Worm (Caenorhabditis elegans) whole organism, late embryonic: ENCODE data around the gene cpg-8.

Experiments used
- F13H6.1 ChIP-seq: sonication (generic microtip); optimal IDR thresholded peaks from 2 replicates; lab custom pipeline; 2016; ENCODE audit warnings: missing genetic modification characterization, missing compliant biosample characterization
- T23F11.4 ChIP-seq: fragments of 200-800 bp; sonication (Bioruptor generic); optimal IDR thresholded peaks from 2 replicates; lab custom pipeline; 2018; ENCODE audit warnings: mild to moderate bottlenecking, missing genetic modification characterization, missing compliant biosample characterization
- Y22D7AL.16 ChIP-seq: sonication (generic microtip); optimal IDR thresholded peaks from 2 replicates; lab custom pipeline; 2016; ENCODE audit warnings: missing genetic modification characterization, missing compliant biosample characterization
- ama-1 ChIP-seq: fragments of 150-350 bp; optimal IDR thresholded peaks from 2 replicates; lab custom pipeline; 2014
- ceh-14 ChIP-seq: sonication (generic microtip); optimal IDR thresholded peaks from 2 replicates; lab custom pipeline; 2016; ENCODE audit warnings: missing genotype, missing genetic modification characterization, missing compliant biosample characterization
- ceh-18 ChIP-seq: sonication (generic microtip); optimal IDR thresholded peaks from 2 replicates; lab custom pipeline; 2016; ENCODE audit warnings: missing genetic modification characterization, missing compliant biosample characterization
- ceh-2 ChIP-seq: sonication (generic microtip); optimal IDR thresholded peaks from 2 replicates; lab custom pipeline; 2016; ENCODE audit warnings: missing genotype, missing genetic modification characterization, missing compliant biosample characterization
- ceh-22 ChIP-seq: sonication (generic microtip); optimal IDR thresholded peaks from 2 replicates; lab custom pipeline; 2017; ENCODE audit warnings: missing biosample characterization, missing genetic modification characterization
- ceh-30 ChIP-seq: fragments of 150-350 bp; optimal IDR thresholded peaks from 2 replicates; lab custom pipeline; 2014; ENCODE audit warnings: missing biosample characterization, missing genetic modification characterization
- ceh-45 ChIP-seq: fragments of 200-800 bp; sonication (Bioruptor generic); IDR thresholded peaks from 2 replicates; pipeline ENCODE4 v1.3.6; 2022; ENCODE audit warnings: missing genetic modification reagents, missing genetic modification characterization, missing compliant biosample characterization
- ceh-48 ChIP-seq: sonication (generic microtip); optimal IDR thresholded peaks from 2 replicates; lab custom pipeline; 2016; ENCODE audit warnings: missing genetic modification characterization, inconsistent platforms, missing compliant biosample characterization
- ceh-6 ChIP-seq: fragments of 200-800 bp; sonication (Bioruptor generic); optimal IDR thresholded peaks from 2 replicates; lab custom pipeline; 2018; ENCODE audit warnings: mild to moderate bottlenecking, missing genetic modification characterization, missing compliant biosample characterization
- che-1 ChIP-seq: sonication (generic microtip); optimal IDR thresholded peaks from 2 replicates; lab custom pipeline; 2016; ENCODE audit warnings: mild to moderate bottlenecking, missing genetic modification characterization, missing compliant biosample characterization
- dmd-4 ChIP-seq: sonication (generic microtip); optimal IDR thresholded peaks from 2 replicates; lab custom pipeline; 2016; ENCODE audit warnings: borderline replicate concordance, missing genetic modification characterization, missing compliant biosample characterization
- dve-1 ChIP-seq: sonication (generic microtip); optimal IDR thresholded peaks from 2 replicates; lab custom pipeline; 2017; ENCODE audit warnings: antibody characterized with exemption, mild to moderate bottlenecking, missing genetic modification characterization, missing compliant biosample characterization
- elt-2 ChIP-seq: sonication (generic microtip); optimal IDR thresholded peaks from 2 replicates; lab custom pipeline; 2016; ENCODE audit warnings: missing genetic modification reagents, missing genetic modification characterization, missing compliant biosample characterization
- elt-4 ChIP-seq: sonication (generic microtip); optimal IDR thresholded peaks from 2 replicates; lab custom pipeline; 2016; ENCODE audit warnings: missing genetic modification characterization, missing compliant biosample characterization
- ets-4 ChIP-seq: sonication (generic microtip); optimal IDR thresholded peaks from 2 replicates; lab custom pipeline; 2016; ENCODE audit warnings: missing genetic modification characterization, missing compliant biosample characterization
- eyg-1 ChIP-seq: sonication (generic microtip); optimal IDR thresholded peaks from 2 replicates; lab custom pipeline; 2016; ENCODE audit warnings: missing genotype, missing genetic modification characterization, missing compliant biosample characterization
- fkh-10 ChIP-seq: fragments of 150-350 bp; optimal IDR thresholded peaks from 2 replicates; lab custom pipeline; 2014; ENCODE audit warnings: missing biosample characterization, missing genetic modification reagents, missing genetic modification characterization
- fkh-6 ChIP-seq: sonication (generic microtip); optimal IDR thresholded peaks from 2 replicates; lab custom pipeline; 2016; ENCODE audit warnings: missing genetic modification characterization, missing compliant biosample characterization
- hlh-13 ChIP-seq: fragments of 200-800 bp; sonication (Bioruptor generic); optimal IDR thresholded peaks from 2 replicates; lab custom pipeline; 2018; ENCODE audit warnings: mild to moderate bottlenecking, missing genetic modification characterization, missing compliant biosample characterization
- lim-6 ChIP-seq: sonication (generic microtip); optimal IDR thresholded peaks from 2 replicates; lab custom pipeline; 2016; ENCODE audit warnings: missing genetic modification characterization, missing compliant biosample characterization
- lin-11 ChIP-seq: fragments of 200-800 bp; sonication (Bioruptor generic); optimal IDR thresholded peaks from 2 replicates; lab custom pipeline; 2018; ENCODE audit warnings: mild to moderate bottlenecking, missing genetic modification characterization, missing compliant biosample characterization
- madf-2 ChIP-seq: sonication (generic microtip); optimal IDR thresholded peaks from 2 replicates; lab custom pipeline; 2017; ENCODE audit warnings: missing genetic modification characterization, missing compliant biosample characterization
- mec-3 ChIP-seq: sonication (generic microtip); optimal IDR thresholded peaks from 2 replicates; lab custom pipeline; 2016; ENCODE audit warnings: borderline replicate concordance, missing genetic modification characterization, missing compliant biosample characterization
- nfya-1 ChIP-seq: sonication (generic microtip); optimal IDR thresholded peaks from 2 replicates; lab custom pipeline; 2017; ENCODE audit warnings: missing genetic modification characterization, mild to moderate bottlenecking, missing compliant biosample characterization, antibody characterized with exemption, moderate library complexity
- nhr-232 ChIP-seq: sonication (generic microtip); optimal IDR thresholded peaks from 2 replicates; lab custom pipeline; 2016; ENCODE audit warnings: missing genetic modification characterization, missing compliant biosample characterization
- odd-2 ChIP-seq: sonication (generic microtip); optimal IDR thresholded peaks from 2 replicates; lab custom pipeline; 2017; ENCODE audit warnings: antibody characterized with exemption, mild to moderate bottlenecking, missing genetic modification characterization, missing compliant biosample characterization
- pag-3 ChIP-seq: sonication (generic microtip); optimal IDR thresholded peaks from 2 replicates; lab custom pipeline; 2016; ENCODE audit warnings: missing compliant biosample characterization, missing genetic modification characterization, borderline replicate concordance
- pat-9 ChIP-seq: fragments of 200-800 bp; sonication (Bioruptor generic); optimal IDR thresholded peaks from 2 replicates; lab custom pipeline; 2018; ENCODE audit warnings: mild to moderate bottlenecking, missing genetic modification characterization, moderate library complexity, missing compliant biosample characterization
- pha-2 ChIP-seq: sonication (generic microtip); optimal IDR thresholded peaks from 2 replicates; lab custom pipeline; 2017; ENCODE audit warnings: mild to moderate bottlenecking, missing genetic modification characterization, missing compliant biosample characterization
- pha-4 ChIP-seq: fragments of 150-350 bp; optimal IDR thresholded peaks from 2 replicates; lab custom pipeline; 2018; ENCODE audit warnings: missing biosample characterization, missing genetic modification reagents, missing genetic modification characterization
- ref-2 ChIP-seq: sonication (generic microtip); optimal IDR thresholded peaks from 2 replicates; lab custom pipeline; 2016; ENCODE audit warnings: missing genetic modification characterization, missing compliant biosample characterization
- rnt-1 ChIP-seq: sonication (generic microtip); optimal IDR thresholded peaks from 2 replicates; lab custom pipeline; 2016; ENCODE audit warnings: missing genetic modification characterization, missing compliant biosample characterization
- tbx-7 ChIP-seq: sonication (generic microtip); optimal IDR thresholded peaks from 2 replicates; lab custom pipeline; 2016; ENCODE audit warnings: missing genotype, missing genetic modification characterization, missing compliant biosample characterization
- unc-55 ChIP-seq: sonication (generic microtip); optimal IDR thresholded peaks from 2 replicates; lab custom pipeline; 2017; ENCODE audit warnings: missing biosample characterization, missing genetic modification reagents, missing genetic modification characterization
- zip-5 ChIP-seq: sonication (generic microtip); optimal IDR thresholded peaks from 2 replicates; lab custom pipeline; 2016; ENCODE audit warnings: missing genetic modification characterization, missing compliant biosample characterization
- ztf-16 ChIP-seq: sonication (generic microtip); optimal IDR thresholded peaks from 2 replicates; lab custom pipeline; 2017; ENCODE audit warnings: missing genetic modification characterization, missing compliant biosample characterization

Gene cpg-8

DNA sequence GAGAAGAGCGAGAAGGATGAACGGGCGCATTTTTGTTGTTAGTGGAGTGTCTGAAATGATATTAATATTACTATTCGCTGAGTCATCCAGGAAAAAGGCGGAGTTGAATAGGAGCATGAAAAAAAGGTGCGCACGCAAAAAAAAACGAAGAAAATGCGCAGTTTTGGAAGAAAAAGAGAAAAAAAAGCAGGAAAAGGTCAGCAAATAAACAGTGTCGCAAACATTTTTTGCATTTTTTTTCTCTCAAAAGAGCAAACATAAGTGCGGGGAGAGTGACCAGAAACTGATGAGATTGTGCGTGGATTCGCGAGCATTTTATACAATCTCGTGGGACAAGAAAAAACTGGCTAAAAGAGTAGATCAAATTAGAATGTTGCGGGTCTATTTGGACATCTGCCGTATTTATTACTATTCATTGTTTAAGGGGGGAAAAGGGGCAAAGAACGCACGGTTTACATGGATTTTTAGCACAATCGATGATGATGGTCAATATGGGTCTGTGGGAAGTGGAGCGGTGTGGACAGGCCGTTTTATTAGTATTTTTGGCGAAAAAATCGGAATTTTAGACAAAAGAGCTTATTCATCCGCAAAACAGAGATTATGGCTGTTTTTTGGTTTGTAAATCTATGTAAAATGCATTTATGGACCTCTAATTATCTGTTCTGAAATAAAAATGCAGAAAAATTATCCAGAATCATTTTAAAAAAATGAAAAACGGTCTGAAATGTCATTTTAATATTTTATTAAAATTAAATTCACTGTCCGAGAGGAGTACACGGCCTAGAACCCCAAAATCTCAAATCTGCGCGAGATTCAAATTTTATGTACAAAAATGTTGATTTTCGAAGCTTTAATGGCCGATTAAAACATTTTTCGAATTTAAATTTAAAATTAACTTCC, at the start of gene cpg-8:
Gene cpg-8 (minus strand): TSS at position 51 of the 900 bp plus-strand sequence.
- TF ChIP-seq lim-6 (tag; lab: Kevin White, UChicago) (no peak), elt-2 (no peak), F13H6.1 (tag; lab: Kevin White, UChicago) (no peak), ref-2 (tag; lab: Kevin White, UChicago) (no peak), lin-11 (tag; lab: Kevin White, UChicago) (no peak), madf-2 (tag; lab: Kevin White, UChicago) (no peak), odd-2 (tag; lab: Kevin White, UChicago) (no peak), dve-1 (tag; lab: Kevin White, UChicago) (no peak), rnt-1 (tag; lab: Kevin White, UChicago) (no peak), zip-5 (tag; lab: Kevin White, UChicago) (no peak), ets-4 (tag; lab: Kevin White, UChicago) (no peak), fkh-10 (no peak), pat-9 (tag; lab: Kevin White, UChicago) (no peak), dmd-4 (tag; lab: Kevin White, UChicago) (no peak), nfya-1 (tag; lab: Kevin White, UChicago) (no peak), ceh-48 (tag; lab: Kevin White, UChicago) (no peak), pag-3 (tag; lab: Kevin White, UChicago) (no peak)

DNA sequence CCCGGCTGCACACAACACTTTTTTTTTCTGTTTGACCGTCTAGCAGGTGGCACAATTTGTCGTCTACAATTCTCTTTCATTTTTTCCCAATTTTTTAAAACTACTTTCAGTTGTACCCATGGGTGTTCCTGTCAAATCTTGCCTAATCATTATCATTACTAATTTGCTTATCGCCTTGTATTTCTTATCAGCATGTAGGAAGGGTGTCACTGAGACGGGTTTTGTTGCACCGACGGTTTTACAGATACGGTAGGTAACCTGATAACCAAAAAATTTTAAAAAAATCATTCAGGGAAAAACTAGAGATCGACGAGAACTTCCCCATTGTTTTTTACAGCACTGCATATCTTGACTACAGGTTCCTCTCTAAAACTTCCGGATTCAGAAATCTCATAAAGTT, 45.5 kb upstream of the cpg-8 start, which contains the start of gene F39G3.2:
Gene F39G3.2 (plus strand): TSS at position 105 of the 400 bp plus-strand sequence.
- TF ChIP-seq elt-2: peak; percentile 98
- TF ChIP-seq ama-1 (lab: Kevin White, UChicago): no peak

DNA sequence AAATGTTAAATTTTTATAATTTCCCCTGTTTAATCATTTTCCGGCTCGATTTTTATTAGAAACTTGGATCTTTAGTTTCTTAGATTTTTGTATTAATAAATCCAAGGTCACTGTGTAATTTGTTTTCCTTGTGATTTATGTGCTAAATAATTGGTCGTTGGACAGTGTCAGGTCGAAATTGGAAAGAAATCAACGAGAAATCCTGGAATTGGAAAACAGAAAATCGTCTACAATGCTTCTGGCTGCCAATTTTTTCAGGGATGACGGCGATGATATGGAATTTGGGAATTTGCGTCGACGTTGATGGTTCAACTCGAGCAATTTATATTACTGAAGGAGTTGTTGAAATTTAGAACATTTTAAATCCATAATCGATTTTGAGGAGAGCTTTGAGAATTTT, 42.4 kb upstream of the cpg-8 start:
- TF ChIP-seq elt-2 (no peak), pha-4 (tag; lab: Kevin White, UChicago) (no peak), unc-55 (GFP tag; lab: Kevin White, UChicago) (no peak), elt-4 (tag; lab: Kevin White, UChicago) (no peak)

DNA sequence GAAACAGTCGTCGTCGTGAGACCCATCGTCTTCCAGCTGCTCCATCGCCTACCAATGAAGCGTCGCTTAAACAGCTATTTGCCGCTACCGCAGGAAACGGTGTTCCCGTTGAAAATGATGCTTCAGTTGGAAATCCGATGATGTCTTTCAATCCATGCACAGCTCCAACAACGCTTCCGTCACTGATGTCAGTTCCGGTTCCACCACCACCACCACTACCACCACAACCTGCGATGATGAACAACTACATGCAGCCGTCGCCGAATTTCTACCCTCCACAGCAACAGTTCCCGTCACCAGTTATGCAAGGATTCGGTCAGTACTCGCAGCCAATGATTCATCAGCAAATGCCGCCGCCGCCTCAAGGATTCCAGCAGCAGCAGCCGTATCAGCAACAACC, 41.7 kb upstream of the cpg-8 start:
- TF ChIP-seq dmd-4 (tag; lab: Kevin White, UChicago) (no peak), ceh-30 (tag; lab: Kevin White, UChicago) (no peak), ceh-45 (no peak), fkh-6 (tag; lab: Kevin White, UChicago) (no peak), hlh-13 (GFP tag; lab: Kevin White, UChicago) (no peak), ceh-6 (GFP tag; lab: Kevin White, UChicago) (no peak)

DNA sequence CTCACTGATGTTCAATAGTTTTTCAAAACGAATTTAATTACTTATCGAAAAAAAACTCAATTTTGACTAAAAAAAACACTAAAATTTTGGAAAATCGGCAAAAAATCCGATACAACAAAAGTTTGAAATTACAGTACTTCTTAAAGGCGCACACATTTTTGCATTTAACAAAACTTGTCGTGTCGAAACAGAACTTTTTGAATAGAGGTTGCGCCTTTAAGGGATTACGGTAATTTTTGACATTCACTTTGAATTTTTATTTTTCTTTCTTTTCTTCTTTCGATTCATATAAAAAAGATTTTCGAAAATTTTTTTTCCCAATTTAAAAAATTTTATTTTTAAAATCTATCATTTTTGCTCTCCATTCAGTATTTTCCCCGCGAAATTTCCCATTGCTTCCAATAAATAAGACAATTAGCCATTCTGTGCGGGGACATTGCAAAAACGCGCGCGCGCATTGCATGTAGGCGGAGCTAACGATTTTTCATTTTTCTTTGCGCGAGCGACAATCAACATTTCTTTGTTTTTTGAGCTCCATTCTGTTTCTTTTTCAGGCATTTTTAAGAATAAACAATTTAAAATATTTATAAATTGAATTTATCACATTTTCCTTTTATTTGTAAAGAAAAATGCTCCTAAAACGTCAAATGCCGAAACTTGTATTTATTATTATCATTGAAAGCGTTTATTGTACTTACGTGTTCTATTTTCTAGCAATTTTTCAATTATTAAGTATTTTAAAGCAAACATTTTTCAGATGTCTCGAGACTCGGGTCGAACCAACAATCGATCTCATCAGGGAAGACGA, 39.1 kb upstream of the cpg-8 start, which contains the start of gene F39G3.3:
Gene F39G3.3 (plus strand): TSS at position 758 of the 808 bp plus-strand sequence.
- TF ChIP-seq Y22D7AL.16 (tag; lab: Kevin White, UChicago) (peak; percentile 54), pha-2 (peak; percentile 88), mec-3 (tag; lab: Kevin White, UChicago) (no peak), ceh-14 (tag; lab: Kevin White, UChicago) (peak; percentile 97), elt-4 (tag; lab: Kevin White, UChicago) (no peak), rnt-1 (tag; lab: Kevin White, UChicago) (peak; percentile 82), fkh-10 (peak; percentile 66), T23F11.4 (GFP tag; lab: Kevin White, UChicago) (peak; percentile 65), F13H6.1 (tag; lab: Kevin White, UChicago) (peak; percentile 74), ama-1 (lab: Kevin White, UChicago) (no peak), eyg-1 (tag; lab: Kevin White, UChicago) (peak; percentile 75), che-1 (tag; lab: Kevin White, UChicago) (peak; percentile 77), nfya-1 (tag; lab: Kevin White, UChicago) (peak; percentile 89), nhr-232 (tag; lab: Kevin White, UChicago) (peak; percentile 69), ztf-16 (peak; percentile 74), ceh-22 (no peak), tbx-7 (tag; lab: Kevin White, UChicago) (peak; percentile 54), pag-3 (tag; lab: Kevin White, UChicago) (peak; percentile 2), ets-4 (tag; lab: Kevin White, UChicago) (peak; percentile 66), ceh-30 (tag; lab: Kevin White, UChicago) (peak; percentile 26), zip-5 (tag; lab: Kevin White, UChicago) (peak; percentile 86), ceh-18 (tag; lab: Kevin White, UChicago) (peak; percentile 58), ceh-6 (GFP tag; lab: Kevin White, UChicago) (peak; percentile 63), ref-2 (tag; lab: Kevin White, UChicago) (peak; percentile 71), ceh-2 (tag; lab: Kevin White, UChicago) (peak; percentile 91)
